Worm (Caenorhabditis elegans): ENCODE measurements around the gene M02E1.4.
"Not testable (repeated sequence)": the region's sequence is repeated elsewhere in the genome, so short reads cannot be mapped to it uniquely, and the experiment has no call there.

ce11 chrX:322223-322622 lies 9.1 kb downstream of the M02E1.4 start, which contains the start of gene M02E1.3:
- TF ChIP-seq lsy-2 (tag; optimal IDR thresholded peaks at IDR 0.05); pha-4 (GFP tag; IDR thresholded peaks at IDR 0.05); pha-4 (tag; optimal IDR thresholded peaks at IDR 0.05): not testable (repeated sequence)

All from whole organism, L4 larva.